Worm (Caenorhabditis elegans) whole organism, L4/young adult: ENCODE measurements around the gene T10G3.3.

ENCODE experiments used
- W03F9.2 ChIP-seq: fragments of 150-350 bp; optimal IDR thresholded peaks from 2 replicates; lab custom pipeline; 2014; ENCODE audit warnings: missing biosample characterization, missing genetic modification characterization
- him-1 ChIP-seq: sonication (generic microtip); optimal IDR thresholded peaks from 2 replicates; lab custom pipeline; 2016; ENCODE audit warnings: missing genotype, missing genetic modification reagents, missing genetic modification characterization, missing compliant biosample characterization

DNA sequence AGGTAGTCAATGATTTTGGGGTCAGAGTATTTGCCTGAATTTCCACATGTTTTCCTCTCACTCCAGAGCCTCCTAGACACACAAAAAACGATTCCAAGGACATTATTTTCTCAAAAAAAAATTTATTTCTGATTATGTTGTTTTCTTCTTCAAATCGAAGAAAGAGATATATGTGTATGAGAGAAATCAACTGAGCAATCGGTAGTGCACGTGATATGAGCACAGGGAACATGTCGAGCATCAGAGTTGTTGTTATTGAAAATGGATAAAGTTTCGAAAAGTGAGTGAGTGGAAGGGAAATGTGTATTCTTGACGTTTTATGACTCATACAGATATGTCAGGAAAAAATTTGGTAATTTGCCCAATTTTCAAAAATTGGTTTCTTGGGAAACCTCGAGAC is 17.9 kb downstream of the T10G3.3 start:
- TF ChIP-seq him-1 (tag; lab: Kevin White, UChicago) (no peak), W03F9.2 (tag; lab: Kevin White, UChicago) (no peak)
